Fruit fly (Drosophila melanogaster) Kc167 (cell line): ENCODE data around the gene CG14839.

ENCODE experiments used
- Myc ChIP-seq: fragments of >200 bp; optimal IDR thresholded peaks from 2 replicates; lab custom pipeline; 2017; ENCODE audit warnings: missing external identifiers
- Sin3A ChIP-seq: fragments of >200 bp; optimal IDR thresholded peaks from 2 replicates; lab custom pipeline; 2018; ENCODE audit warnings: missing external identifiers
- h ChIP-seq: fragments of >200 bp; optimal IDR thresholded peaks from 3 replicates; lab custom pipeline; 2018; ENCODE audit warnings: missing external identifiers
- insv ChIP-seq: fragments of >200 bp; optimal IDR thresholded peaks from 3 replicates; lab custom pipeline; 2018; ENCODE audit warnings: missing external identifiers
- psq ChIP-seq: fragments of >200 bp; optimal IDR thresholded peaks from 2 replicates; lab custom pipeline; 2017; ENCODE audit warnings: missing external identifiers
- ttk ChIP-seq: sonication (Bioruptor generic); optimal IDR thresholded peaks from 2 replicates; lab custom pipeline; 2017; ENCODE audit warnings: missing external identifiers

The CG14839 gene

DNA sequence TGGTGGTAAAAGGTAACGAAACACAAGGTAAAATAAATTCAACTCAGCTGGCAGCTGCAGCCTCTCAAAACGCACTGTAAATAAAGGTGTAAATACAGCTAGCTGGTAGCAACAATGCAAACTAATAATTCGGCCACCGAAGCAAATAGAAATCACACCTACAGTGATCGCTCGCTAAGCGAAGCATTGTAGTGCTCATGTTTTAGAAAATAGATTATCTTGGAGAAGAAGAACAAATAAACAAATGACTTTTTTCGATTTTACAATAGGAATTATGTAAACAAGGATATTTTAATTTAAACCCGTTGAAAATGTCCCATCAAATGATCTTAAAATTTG lies 22.2 kb downstream of the CG14839 start:
- TF ChIP-seq Sin3A (no peak), Myc (lab: Kevin White, UChicago) (no peak), psq (lab: Kevin White, UChicago) (no peak), insv (lab: Kevin White, UChicago) (no peak), ttk (lab: Kevin White, UChicago) (no peak), h (lab: Kevin White, UChicago) (no peak)

DNA sequence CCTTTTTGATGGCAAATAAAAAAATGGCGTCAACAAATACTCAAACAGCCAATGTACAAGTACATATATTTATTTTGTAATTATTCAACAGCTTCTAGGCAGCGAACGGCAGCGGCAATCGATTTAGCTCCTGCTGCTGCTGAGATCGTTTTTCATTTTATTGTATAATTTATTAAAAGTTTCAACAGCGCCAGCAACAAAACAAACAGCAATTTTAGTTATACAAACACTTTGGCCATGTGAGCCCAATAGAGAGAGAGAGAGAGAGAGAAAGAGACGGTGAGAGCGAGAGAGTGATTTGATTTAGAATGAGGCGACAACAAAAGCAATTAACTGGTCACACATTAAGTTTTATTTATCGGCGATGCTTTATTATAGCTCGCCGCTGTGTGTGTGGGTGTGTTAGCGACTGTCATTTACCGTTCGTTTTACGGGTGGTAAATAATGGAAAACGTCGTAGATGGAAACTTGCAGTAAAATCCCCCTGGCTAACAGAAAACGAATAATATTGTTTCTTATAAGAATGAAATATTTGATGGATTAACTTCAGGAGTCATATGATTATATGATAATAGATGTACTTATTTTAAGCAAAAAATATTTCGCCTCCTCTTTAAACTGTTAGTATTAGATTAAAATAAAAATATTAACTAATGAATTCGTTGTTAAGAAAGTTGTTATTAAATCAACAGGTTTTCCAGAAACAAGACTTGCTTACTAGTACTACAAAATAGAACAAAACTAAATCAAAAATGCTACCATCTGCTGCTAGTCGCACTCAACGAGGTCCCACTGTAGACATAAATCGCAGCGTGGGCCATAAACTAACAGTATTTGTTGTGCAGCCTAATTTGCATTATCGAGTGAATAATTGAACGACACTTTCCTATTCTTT lies 23.1 kb downstream of the CG14839 start:
- TF ChIP-seq Myc (lab: Kevin White, UChicago): no peak

DNA sequence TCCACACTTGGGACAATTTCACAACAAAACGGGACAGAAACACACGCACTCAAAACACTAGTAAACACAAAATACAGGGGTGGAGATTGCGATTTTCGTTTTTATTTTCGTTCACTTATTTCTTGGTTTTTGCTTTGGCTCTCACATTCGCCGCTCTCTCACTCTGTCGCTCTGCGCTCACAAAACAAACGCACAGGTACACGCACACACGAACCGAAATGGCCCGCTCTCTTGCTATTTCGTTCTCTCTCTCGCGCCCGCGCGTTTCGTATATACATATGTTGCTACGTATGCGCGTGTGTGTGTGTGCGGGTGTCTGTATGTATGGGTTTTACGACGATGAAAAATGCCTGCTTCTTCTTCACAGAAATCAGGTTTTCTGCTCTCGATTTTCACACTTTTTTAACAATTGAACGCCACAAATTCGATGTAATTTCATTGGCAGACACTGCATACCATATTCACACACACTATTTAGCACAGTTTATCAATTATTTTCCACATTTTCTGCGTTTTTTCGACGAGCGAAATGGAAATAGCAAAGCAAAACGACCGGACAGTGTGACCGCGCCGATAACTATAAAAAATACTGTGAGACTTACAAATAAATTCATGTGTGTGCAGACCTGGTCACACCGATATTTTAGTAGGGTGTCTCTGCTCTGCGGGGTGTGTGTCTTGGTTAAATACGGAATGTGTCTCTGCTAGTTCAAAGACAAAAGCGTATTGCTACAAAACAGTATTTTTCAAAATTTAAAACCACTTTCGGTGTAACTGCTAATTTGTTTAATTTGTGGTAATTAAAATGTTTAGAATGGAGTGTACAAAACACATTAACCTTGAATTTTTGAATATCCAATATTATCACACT lies 24.4 kb downstream of the CG14839 start, which contains the start of gene trx:
trx (minus strand) TSS at position 584 of the 871 bp plus-strand sequence.
- TF ChIP-seq psq (lab: Kevin White, UChicago) (no peak), insv (lab: Kevin White, UChicago) (no peak), h (lab: Kevin White, UChicago) (no peak), Myc (lab: Kevin White, UChicago) (no peak), ttk (lab: Kevin White, UChicago) (no peak), Sin3A (no peak)

DNA sequence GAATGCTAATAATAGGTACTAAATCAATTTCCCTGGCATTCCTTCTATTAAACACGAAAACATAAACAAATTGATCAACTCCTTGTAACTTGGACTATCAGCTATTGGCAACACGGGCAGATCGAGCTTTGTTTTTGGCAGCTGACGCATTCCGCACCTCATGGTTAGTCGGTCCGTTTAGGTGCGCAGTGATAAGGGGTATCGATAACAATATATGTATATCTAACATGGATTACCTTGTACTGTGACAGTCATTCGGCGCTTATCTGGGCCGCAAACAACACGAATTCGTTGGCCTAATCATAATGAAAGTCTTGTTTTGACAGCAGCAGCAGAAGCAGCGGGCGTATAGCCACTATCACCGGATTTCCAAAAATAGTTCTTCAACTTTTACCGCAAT lies 25.8 kb downstream of the CG14839 start:
- TF ChIP-seq ttk (lab: Kevin White, UChicago) (no peak), Sin3A (no peak), h (lab: Kevin White, UChicago) (no peak)

DNA sequence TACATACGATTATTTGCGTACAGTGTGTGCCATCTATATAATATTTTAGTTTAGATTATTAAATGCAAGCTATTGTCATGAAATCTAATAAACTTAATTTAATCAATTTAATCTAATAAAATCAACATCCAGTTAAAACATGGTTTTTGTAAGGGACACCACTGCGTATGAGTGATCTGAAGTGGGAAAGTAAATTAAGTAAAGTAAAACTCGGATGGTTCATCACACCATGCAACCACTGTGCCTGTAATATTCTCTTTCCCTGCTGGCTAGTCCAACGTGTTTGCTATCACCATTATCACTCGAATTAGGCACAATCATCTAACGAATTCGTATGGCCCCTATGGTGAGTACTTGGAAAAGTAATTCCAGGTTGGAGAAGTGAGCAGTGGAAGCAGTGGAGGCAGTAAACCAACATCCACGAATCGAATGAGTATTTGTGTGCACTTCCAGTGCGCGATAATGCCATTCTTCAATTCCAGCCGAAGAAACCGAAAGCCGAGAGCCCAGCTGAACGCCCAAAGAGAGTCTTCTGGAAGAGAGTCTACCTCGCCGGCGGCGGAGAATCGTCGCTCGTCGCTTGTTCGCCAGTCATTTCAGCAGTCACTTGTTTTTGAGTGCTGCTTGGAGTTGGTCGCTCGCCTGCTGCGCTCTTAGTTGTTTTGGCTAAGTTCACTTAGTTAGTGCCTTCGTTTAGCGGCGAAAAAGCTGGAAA lies 26.6 kb downstream of the CG14839 start, which contains the start of gene red:
red (plus strand) TSS at position 403 of the 715 bp plus-strand sequence.
- TF ChIP-seq ttk (lab: Kevin White, UChicago): no peak
- no peak for TF ChIP-seq h (lab: Kevin White, UChicago)
- no peak for TF ChIP-seq Myc (lab: Kevin White, UChicago)
- TF ChIP-seq insv (lab: Kevin White, UChicago): no peak
- no peak for TF ChIP-seq psq (lab: Kevin White, UChicago)
- no peak for TF ChIP-seq Sin3A

DNA sequence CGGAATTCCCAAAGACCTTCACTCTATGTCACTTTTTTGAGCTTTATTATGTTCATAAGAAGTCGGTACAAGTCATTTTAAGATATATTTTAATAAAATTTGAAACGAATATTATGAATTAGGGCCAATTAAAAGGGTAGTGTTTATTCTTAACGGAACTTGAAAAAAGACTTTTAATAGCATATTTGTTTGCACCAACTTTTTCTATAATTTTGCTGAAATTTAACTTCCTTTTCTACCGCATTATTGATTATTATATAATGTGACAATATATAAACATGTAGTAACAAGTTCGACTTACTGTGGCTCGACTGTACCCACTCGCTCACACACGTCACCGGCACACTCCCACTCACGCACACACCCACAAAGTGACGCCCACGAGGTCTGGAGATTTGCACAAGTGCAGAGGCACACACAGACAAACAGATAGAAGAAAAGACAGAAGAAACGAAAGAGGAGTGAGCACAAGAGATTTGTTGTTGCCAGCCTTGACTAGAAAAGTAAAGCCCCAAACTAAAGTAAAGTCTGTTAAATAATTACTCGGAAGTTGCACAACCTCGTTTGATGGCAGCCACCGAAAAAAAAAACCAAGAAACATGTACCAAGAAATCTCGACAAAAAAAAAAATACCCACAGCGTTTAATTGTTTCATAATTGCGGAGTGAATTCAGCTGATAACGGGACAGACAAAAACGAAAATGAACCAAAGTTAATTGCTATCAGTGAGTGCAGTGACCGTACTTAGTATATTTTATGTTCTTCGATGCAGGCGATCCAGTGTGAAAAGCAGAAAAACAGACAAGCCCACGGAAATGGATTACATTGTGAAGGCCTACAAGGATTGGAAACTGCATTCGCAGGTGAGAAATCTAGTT lies 28.0 kb downstream of the CG14839 start:
- no peak for TF ChIP-seq ttk (lab: Kevin White, UChicago)
- no peak for TF ChIP-seq Myc (lab: Kevin White, UChicago)
- TF ChIP-seq h (lab: Kevin White, UChicago): no peak
- TF ChIP-seq Sin3A: no peak
- TF ChIP-seq insv (lab: Kevin White, UChicago): no peak
- no peak for TF ChIP-seq psq (lab: Kevin White, UChicago)

DNA sequence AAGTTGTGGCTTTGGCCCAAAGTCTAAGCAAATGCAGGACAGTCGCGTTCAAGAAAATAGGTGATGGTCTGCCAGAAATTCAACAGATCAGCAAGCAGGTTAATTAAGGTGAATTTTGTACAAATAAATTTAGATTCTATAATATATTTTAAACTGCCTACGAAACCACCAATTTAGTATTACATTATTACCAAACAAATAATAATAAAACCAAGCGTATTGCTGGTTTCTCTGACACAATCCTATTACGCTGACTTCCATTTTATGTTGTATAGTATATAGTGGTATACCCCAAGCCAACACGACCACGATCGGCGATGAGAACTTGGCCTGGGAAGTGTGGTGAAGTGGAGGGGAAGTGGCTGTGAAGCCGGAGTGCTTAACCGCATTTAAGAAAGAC lies 29.2 kb downstream of the CG14839 start:
- TF ChIP-seq Sin3A (no peak), psq (lab: Kevin White, UChicago) (no peak), h (lab: Kevin White, UChicago) (no peak), Myc (lab: Kevin White, UChicago) (no peak), ttk (lab: Kevin White, UChicago) (no peak), insv (lab: Kevin White, UChicago) (no peak)

DNA sequence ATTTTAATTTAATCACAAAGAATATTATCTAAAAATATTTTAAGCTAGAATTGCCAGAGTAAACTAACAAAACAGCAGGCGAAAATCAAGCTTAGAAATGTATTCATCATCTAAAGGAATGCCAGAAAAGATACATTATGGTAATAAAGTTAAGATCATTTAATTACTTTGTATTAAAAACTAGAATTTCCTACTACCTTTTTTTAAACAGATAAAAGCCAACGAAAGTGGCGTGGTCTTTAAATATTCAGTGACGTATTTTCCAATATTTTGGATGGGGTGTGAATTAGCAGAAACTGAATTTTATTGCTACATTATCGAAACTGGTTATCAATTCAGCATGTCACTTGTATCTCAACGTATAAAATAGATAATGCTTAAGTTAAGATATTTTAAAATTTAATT lies 30.1 kb downstream of the CG14839 start:
- TF ChIP-seq insv (lab: Kevin White, UChicago) (no peak), Myc (lab: Kevin White, UChicago) (no peak), psq (lab: Kevin White, UChicago) (no peak), Sin3A (no peak)

DNA sequence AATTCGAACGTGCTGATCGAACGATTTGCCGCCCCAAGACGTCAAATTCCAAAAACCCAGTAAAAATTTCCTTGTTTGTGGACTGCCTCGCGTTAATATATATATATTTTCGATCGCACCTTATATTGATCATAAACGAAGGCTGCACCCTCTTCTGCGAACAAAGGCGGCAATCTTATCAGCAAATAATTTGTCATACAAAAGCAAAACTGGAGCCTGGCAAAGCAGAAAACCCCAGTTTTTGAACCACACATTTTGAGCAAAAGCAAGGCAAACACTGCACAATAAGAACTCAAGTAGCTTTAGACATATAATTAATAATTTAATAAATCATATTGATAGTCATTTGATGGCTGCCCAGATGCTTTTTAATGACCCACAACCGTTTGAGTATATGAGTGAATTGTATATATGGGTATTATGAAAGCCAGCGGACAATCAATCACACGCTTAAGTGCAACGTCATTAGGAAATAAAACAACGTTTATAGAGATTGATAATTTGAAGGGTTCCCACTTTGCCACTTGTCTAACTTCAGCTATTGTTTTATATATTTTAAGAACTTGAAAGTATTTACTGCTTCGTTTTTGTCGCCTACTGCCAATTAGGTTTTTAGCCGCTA lies 32.3 kb downstream of the CG14839 start:
- no peak for TF ChIP-seq h (lab: Kevin White, UChicago)
- TF ChIP-seq insv (lab: Kevin White, UChicago): no peak
- TF ChIP-seq psq (lab: Kevin White, UChicago): no peak
- TF ChIP-seq Sin3A: no peak
- no peak for TF ChIP-seq Myc (lab: Kevin White, UChicago)
- no peak for TF ChIP-seq ttk (lab: Kevin White, UChicago)

DNA sequence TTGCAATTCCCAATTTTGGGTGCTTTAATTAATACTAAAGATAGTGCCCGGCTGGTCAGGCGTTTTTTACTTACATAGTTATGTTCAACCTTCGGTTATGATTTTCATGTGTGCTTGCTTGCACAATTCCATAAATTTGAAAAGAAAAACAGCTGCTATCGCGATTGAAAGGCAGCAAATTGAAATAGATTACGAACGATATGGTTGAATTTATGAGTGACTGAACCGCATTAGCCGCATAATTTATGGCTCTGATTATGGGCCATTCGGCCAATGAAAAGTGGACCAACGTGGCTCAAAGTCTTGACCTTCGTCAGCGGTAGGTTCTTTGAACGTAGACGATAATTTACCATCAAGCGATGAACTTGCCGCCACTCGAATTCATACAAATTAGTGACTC lies 33.9 kb downstream of the CG14839 start:
- no peak for TF ChIP-seq Sin3A
- no peak for TF ChIP-seq h (lab: Kevin White, UChicago)
- TF ChIP-seq ttk (lab: Kevin White, UChicago): no peak
- TF ChIP-seq Myc (lab: Kevin White, UChicago): no peak
